In genomic region chrX:6876343-6876742, dm6 we compare ENCODE assay signal across 3 fruit fly cellular contexts.
TF ChIP-seq lines count a peak whose summit lies in the region.

No protein-coding gene starts in this region.

- TF ChIP-seq CTCF in whole organism, embryonic (GFP tag; optimal IDR thresholded peaks at IDR 0.05; lab: Kevin White, UChicago) = no peak

TF ChIP-seq in whole organism, embryonic, 481 proteins besides CTCF, POLR2A, EP300 and RAD21:
- TF ChIP-seq CG4360 (GFP tag; IDR thresholded peaks at IDR 0.05; lab: Robert Waterston, UW) (peak; percentile 97), Dfd (GFP tag; optimal IDR thresholded peaks at IDR 0.05; lab: Kevin White, UChicago) (peak in 1 of 2 experiments; percentile 46), ash1 (GFP tag; optimal IDR thresholded peaks at IDR 0.05; lab: Kevin White, UChicago) (no peak), Med (GFP tag; lab: Kevin White, UChicago) (peak; percentile 49), Hr78 (GFP tag; optimal IDR thresholded peaks at IDR 0.05; lab: Kevin White, UChicago) (no peak), CG6765 (GFP tag; optimal IDR thresholded peaks at IDR 0.05; lab: Kevin White, UChicago) (no peak), amos (GFP tag; IDR thresholded peaks at IDR 0.05; lab: Robert Waterston, UW; ENCODE audit: partially characterized antibody) (0 out of 2 replicates have a peak, but pooled peaks have one; percentile 10), ttk (GFP tag; IDR thresholded peaks at IDR 0.05; lab: Robert Waterston, UW) (0 out of 2 replicates have a peak, but pooled peaks have one; percentile 10), Dll (GFP tag; IDR thresholded peaks at IDR 0.05; lab: Robert Waterston, UW; ENCODE audit: partially characterized antibody) (no peak), gsb-n (tag; optimal IDR thresholded peaks at IDR 0.05; lab: Kevin White, UChicago) (no peak)

TF ChIP-seq in whole organism, pupa, 21 proteins besides CTCF, POLR2A, EP300 and RAD21:
- TF ChIP-seq CG13204 (GFP tag; optimal IDR thresholded peaks at IDR 0.05; lab: Kevin White, UChicago) (peak; percentile 3), CG17806 (tag; optimal IDR thresholded peaks at IDR 0.05; lab: Kevin White, UChicago) (no peak), Ets98B (GFP tag; IDR thresholded peaks at IDR 0.05; lab: Robert Waterston, UW) (no peak)

TF ChIP-seq in whole organism, wandering third instar larva, 38 proteins besides CTCF, POLR2A, EP300 and RAD21:
- TF ChIP-seq lola (GFP tag; optimal IDR thresholded peaks at IDR 0.05; lab: Kevin White, UChicago) (no peak), Dif (GFP tag; optimal IDR thresholded peaks at IDR 0.05; lab: Kevin White, UChicago; ENCODE audit: partially characterized antibody) (no peak), Vsx2 (GFP tag; optimal IDR thresholded peaks at IDR 0.05; lab: Kevin White, UChicago; ENCODE audit: partially characterized antibody) (no peak), usp (GFP tag; optimal IDR thresholded peaks at IDR 0.05; lab: Kevin White, UChicago) (no peak), Hr78 (GFP tag; optimal IDR thresholded peaks at IDR 0.05; lab: Kevin White, UChicago) (no peak), dmrt93B (GFP tag; optimal IDR thresholded peaks at IDR 0.05; lab: Kevin White, UChicago) (no peak), Dfd (GFP tag; optimal IDR thresholded peaks at IDR 0.05; lab: Kevin White, UChicago) (peak; percentile 80)
